Fruit fly (Drosophila melanogaster) whole organism: ENCODE measurements around the gene CG34447.

Source experiments
- CG8478 ChIP-seq: fragments of >200 bp; optimal IDR thresholded peaks from 2 replicates; lab custom pipeline; 2018; ENCODE audit warnings: inconsistent platforms
- Dll ChIP-seq: fragments of >200 bp; optimal IDR thresholded peaks from 2 replicates; lab custom pipeline; 2017
- pan ChIP-seq: fragments of >200 bp; optimal IDR thresholded peaks from 2 replicates; lab custom pipeline; 2017

DNA sequence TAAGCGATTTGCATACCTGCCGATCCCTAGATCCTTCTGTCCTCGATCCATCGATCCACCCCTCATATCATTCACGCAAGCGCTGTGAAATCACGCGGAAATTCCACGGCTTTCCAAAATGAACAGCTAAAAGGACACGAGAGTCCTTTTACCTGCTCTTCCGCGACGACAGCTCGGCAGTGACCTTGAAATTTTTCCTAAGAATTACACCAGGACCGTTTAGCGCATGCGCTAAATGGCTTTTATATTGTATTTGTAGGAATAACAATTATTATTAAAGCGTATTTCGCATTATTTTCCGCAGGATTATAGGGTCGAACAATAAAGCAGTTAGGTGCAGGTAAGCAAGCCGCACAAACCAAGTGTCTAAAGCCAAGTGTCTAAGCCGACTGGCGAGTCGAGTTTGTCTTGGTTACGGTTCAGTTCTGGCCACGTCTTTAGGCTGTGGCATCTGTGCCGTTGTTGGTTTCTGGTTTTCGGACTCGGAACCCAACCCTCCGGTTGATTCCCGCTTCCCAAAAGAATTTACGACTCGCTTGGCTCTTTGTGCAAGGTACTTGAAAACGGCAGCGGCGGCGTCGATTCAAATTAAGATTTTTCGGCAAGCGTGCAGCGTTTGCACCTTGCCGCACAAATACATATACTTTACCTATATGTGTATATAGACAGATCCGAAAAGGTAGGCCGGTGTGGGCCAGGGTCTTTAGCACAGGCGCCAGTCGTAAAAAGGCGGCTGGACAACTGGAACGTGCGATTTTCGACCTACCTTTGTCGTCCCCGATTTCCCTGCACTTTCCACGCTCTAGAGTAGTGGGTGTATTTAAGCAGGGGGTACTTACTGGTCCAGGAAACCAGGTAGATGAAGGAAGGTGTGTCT is 36.9 kb upstream of the CG34447 start:
- TF ChIP-seq pan (lab: Kevin White, UChicago) (no peak), CG8478 (no peak), Dll (lab: Kevin White, UChicago) (no peak)
